Comparison of ENCODE assay signal across 1 fruit fly cellular context in genomic region chr3L:6552968-6553402, dm6.
TF ChIP-seq lines count a peak whose summit lies in the region.

No protein-coding gene starts in this region.

TF ChIP-seq in whole organism, embryonic, 481 proteins besides CTCF, POLR2A, EP300 and RAD21 (continued from another document and continues in another):
- TF ChIP-seq CG13775 (GFP tag; optimal IDR thresholded peaks at IDR 0.05; lab: Kevin White, UChicago) (peak; percentile 77), CG8765 (GFP tag; IDR thresholded peaks at IDR 0.05; lab: Robert Waterston, UW) (peak; percentile 28; the same call in 1 of the 2 replicates), zf30C (GFP tag; optimal IDR thresholded peaks at IDR 0.05; lab: Kevin White, UChicago) (no peak), gsb (GFP tag; IDR thresholded peaks at IDR 0.05; lab: Robert Waterston, UW) (peak; percentile 82), Hmx (GFP tag; optimal IDR thresholded peaks at IDR 0.05; lab: Kevin White, UChicago) (peak; percentile 70), HmgZ (tag; optimal IDR thresholded peaks at IDR 0.05; lab: Kevin White, UChicago) (peak; percentile 89), tio (GFP tag; optimal IDR thresholded peaks at IDR 0.05; lab: Kevin White, UChicago) (peak; percentile 79), sug (tag; optimal IDR thresholded peaks at IDR 0.05; lab: Kevin White, UChicago) (peak; percentile 86), HLH54F (GFP tag; optimal IDR thresholded peaks at IDR 0.05; lab: Kevin White, UChicago) (peak; percentile 66), Jarid2 (GFP tag; optimal IDR thresholded peaks at IDR 0.05; lab: Kevin White, UChicago) (peak; percentile 19), CG12299 (tag; optimal IDR thresholded peaks at IDR 0.05; lab: Kevin White, UChicago) (peak; percentile 77), zfh2 (GFP tag; optimal IDR thresholded peaks at IDR 0.05; lab: Kevin White, UChicago) (peak; percentile 87), repo (GFP tag; optimal IDR thresholded peaks at IDR 0.05; lab: Kevin White, UChicago) (peak; percentile 6), seq (GFP tag; IDR thresholded peaks at IDR 0.05; lab: Robert Waterston, UW) (peak; percentile 77), Sox102F (GFP tag; optimal IDR thresholded peaks at IDR 0.05; lab: Kevin White, UChicago) (peak; percentile 92), Dfd (GFP tag; optimal IDR thresholded peaks at IDR 0.05; lab: Kevin White, UChicago) (no peak), CG17328 (GFP tag; IDR thresholded peaks at IDR 0.05; lab: Robert Waterston, UW) (peak; percentile 86), CG9876 (GFP tag; optimal IDR thresholded peaks at IDR 0.05; lab: Kevin White, UChicago) (peak; percentile 6), CG14441 (GFP tag; IDR thresholded peaks at IDR 0.05; lab: Robert Waterston, UW) (peak; percentile 89), gfzf (GFP tag; optimal IDR thresholded peaks at IDR 0.05; lab: Kevin White, UChicago) (no peak), Xrp1 (GFP tag; IDR thresholded peaks at IDR 0.05; lab: Robert Waterston, UW) (peak; percentile 85), sc (optimal IDR thresholded peaks at IDR 0.05; lab: Kevin White, UChicago) (no peak), sc (GFP tag; optimal IDR thresholded peaks at IDR 0.05; lab: Kevin White, UChicago) (peak; percentile 59), CG4282 (GFP tag; optimal IDR thresholded peaks at IDR 0.05; lab: Kevin White, UChicago) (peak; percentile 61), CG10274 (GFP tag; optimal IDR thresholded peaks at IDR 0.05; lab: Kevin White, UChicago) (peak; percentile 62), ftz-f1 (GFP tag; optimal IDR thresholded peaks at IDR 0.05; lab: Kevin White, UChicago) (peak; percentile 15), hkb (optimal IDR thresholded peaks at IDR 0.05; lab: Kevin White, UChicago) (no peak), hkb (GFP tag; IDR thresholded peaks at IDR 0.05; lab: Robert Waterston, UW) (peak; percentile 86), tna (GFP tag; IDR thresholded peaks at IDR 0.05; lab: Robert Waterston, UW; ENCODE audit: partially characterized antibody) (no peak), Fer2 (tag; optimal IDR thresholded peaks at IDR 0.05; lab: Kevin White, UChicago) (peak; percentile 83), eve (GFP tag; optimal IDR thresholded peaks at IDR 0.05; lab: Kevin White, UChicago) (peak in 1 of 2 experiments; percentile 83), crc (GFP tag; optimal IDR thresholded peaks at IDR 0.05; lab: Kevin White, UChicago) (peak; percentile 49), CG6654 (GFP tag; optimal IDR thresholded peaks at IDR 0.05; lab: Kevin White, UChicago) (peak; percentile 15), sima (GFP tag; optimal IDR thresholded peaks at IDR 0.05; lab: Kevin White, UChicago) (peak; percentile 64), CG1603 (tag; optimal IDR thresholded peaks at IDR 0.05; lab: Kevin White, UChicago) (peak; percentile 70), nmo (GFP tag; optimal IDR thresholded peaks at IDR 0.05; lab: Kevin White, UChicago) (peak; percentile 88), CG1602 (GFP tag; optimal IDR thresholded peaks at IDR 0.05; lab: Kevin White, UChicago) (peak; percentile 70), CG7987 (GFP tag; optimal IDR thresholded peaks at IDR 0.05; lab: Kevin White, UChicago) (peak; percentile 81), CG12744 (GFP tag; optimal IDR thresholded peaks at IDR 0.05; lab: Kevin White, UChicago) (peak; percentile 45), gro (GFP tag; optimal IDR thresholded peaks at IDR 0.05; lab: Kevin White, UChicago) (peak; percentile 74), CG12659 (GFP tag; optimal IDR thresholded peaks at IDR 0.05; lab: Kevin White, UChicago) (peak; percentile 85), z (GFP tag; IDR thresholded peaks at IDR 0.05; lab: Robert Waterston, UW) (peak; percentile 78; the same call in 2 of the 3 replicates), gcm (GFP tag; optimal IDR thresholded peaks at IDR 0.05; lab: Kevin White, UChicago) (peak; percentile 77), fd96Cb (tag; optimal IDR thresholded peaks at IDR 0.05; lab: Kevin White, UChicago) (peak; percentile 76), dan (GFP tag; IDR thresholded peaks at IDR 0.05; lab: Robert Waterston, UW) (no peak), schlank (tag; optimal IDR thresholded peaks at IDR 0.05; lab: Kevin White, UChicago) (peak; percentile 81), Hr78 (GFP tag; optimal IDR thresholded peaks at IDR 0.05; lab: Kevin White, UChicago) (peak in 1 of 2 experiments; percentile 57), otp (GFP tag; IDR thresholded peaks at IDR 0.05; lab: Robert Waterston, UW) (peak; percentile 61), wdn (GFP tag; IDR thresholded peaks at IDR 0.05; lab: Robert Waterston, UW) (peak; percentile 80), CG17186 (GFP tag; optimal IDR thresholded peaks at IDR 0.05; lab: Kevin White, UChicago) (peak; percentile 25), dmrt99B (tag; optimal IDR thresholded peaks at IDR 0.05; lab: Kevin White, UChicago) (peak; percentile 91), peb (GFP tag; IDR thresholded peaks at IDR 0.05; lab: Robert Waterston, UW) (no peak), Bteb2 (GFP tag; optimal IDR thresholded peaks at IDR 0.05; lab: Kevin White, UChicago) (peak; percentile 85), caup (GFP tag; optimal IDR thresholded peaks at IDR 0.05; lab: Kevin White, UChicago; ENCODE audit: severe bottlenecking) (peak; percentile 82), B-H1 (GFP tag; IDR thresholded peaks at IDR 0.05; lab: Robert Waterston, UW) (peak; percentile 73), Hr39 (optimal IDR thresholded peaks at IDR 0.05; lab: Kevin White, UChicago) (no peak), lab (GFP tag; optimal IDR thresholded peaks at IDR 0.05; lab: Kevin White, UChicago) (peak; percentile 92), NfI (GFP tag; optimal IDR thresholded peaks at IDR 0.05; lab: Kevin White, UChicago) (peak; percentile 89), CG2199 (GFP tag; IDR thresholded peaks at IDR 0.05; lab: Robert Waterston, UW) (no peak), Ets97D (GFP tag; optimal IDR thresholded peaks at IDR 0.05; lab: Kevin White, UChicago) (peak; percentile 52), CG10366 (GFP tag; IDR thresholded peaks at IDR 0.05; lab: Robert Waterston, UW) (peak; percentile 79), Camta (GFP tag; optimal IDR thresholded peaks at IDR 0.05; lab: Kevin White, UChicago) (peak; percentile 60), ken (GFP tag; IDR thresholded peaks at IDR 0.05; lab: Robert Waterston, UW) (peak; percentile 78; the same call in 1 of the 3 replicates), CG5180 (GFP tag; optimal IDR thresholded peaks at IDR 0.05; lab: Kevin White, UChicago) (peak; percentile 48), CG17568 (GFP tag; optimal IDR thresholded peaks at IDR 0.05; lab: Kevin White, UChicago) (peak; percentile 81), lmd (GFP tag; IDR thresholded peaks at IDR 0.05; lab: Robert Waterston, UW) (peak; percentile 91), toy (GFP tag; IDR thresholded peaks at IDR 0.05; lab: Robert Waterston, UW) (peak; percentile 62; the same call in 1 of the 2 replicates), Sox100B (GFP tag; optimal IDR thresholded peaks at IDR 0.05; lab: Kevin White, UChicago) (peak; percentile 78), CG6765 (GFP tag; optimal IDR thresholded peaks at IDR 0.05; lab: Kevin White, UChicago) (peak; percentile 75), CG7357 (GFP tag; IDR thresholded peaks at IDR 0.05; lab: Robert Waterston, UW) (peak; percentile 53; the same call in 2 of the 3 replicates), psq (GFP tag; optimal IDR thresholded peaks at IDR 0.05; lab: Kevin White, UChicago) (peak; percentile 29), kay (GFP tag; optimal IDR thresholded peaks at IDR 0.05; lab: Kevin White, UChicago) (peak; percentile 88), abd-A (tag; optimal IDR thresholded peaks at IDR 0.05; lab: Kevin White, UChicago) (no peak), CG17802 (tag; optimal IDR thresholded peaks at IDR 0.05; lab: Kevin White, UChicago) (peak; percentile 17), Nf-YA (GFP tag; IDR thresholded peaks at IDR 0.05; lab: Robert Waterston, UW) (peak; percentile 65; the same call in 1 of the 2 replicates), pho (GFP tag; optimal IDR thresholded peaks at IDR 0.05; lab: Kevin White, UChicago) (peak; percentile 83), ranshi (GFP tag; IDR thresholded peaks at IDR 0.05; lab: Robert Waterston, UW) (peak; percentile 82), tx (GFP tag; optimal IDR thresholded peaks at IDR 0.05; lab: Kevin White, UChicago) (peak; percentile 58), Hr3 (GFP tag; optimal IDR thresholded peaks at IDR 0.05; lab: Kevin White, UChicago) (peak; percentile 76), Doc2 (GFP tag; IDR thresholded peaks at IDR 0.05; lab: Robert Waterston, UW) (0 out of 2 replicates have a peak, but pooled peaks have one; percentile 49), CG31388 (GFP tag; optimal IDR thresholded peaks at IDR 0.05; lab: Kevin White, UChicago) (peak; percentile 65), gcm2 (GFP tag; optimal IDR thresholded peaks at IDR 0.05; lab: Kevin White, UChicago) (peak; percentile 81), BtbVII (GFP tag; optimal IDR thresholded peaks at IDR 0.05; lab: Kevin White, UChicago) (peak; percentile 86), kah (GFP tag; optimal IDR thresholded peaks at IDR 0.05; lab: Kevin White, UChicago) (peak; percentile 19), CG1792 (GFP tag; optimal IDR thresholded peaks at IDR 0.05; lab: Kevin White, UChicago) (peak; percentile 50), gsb-n (tag; optimal IDR thresholded peaks at IDR 0.05; lab: Kevin White, UChicago) (peak; percentile 70), CG12104 (GFP tag; optimal IDR thresholded peaks at IDR 0.05; lab: Kevin White, UChicago) (peak; percentile 70), CG34224 (GFP tag; IDR thresholded peaks at IDR 0.05; lab: Robert Waterston, UW; ENCODE audit: partially characterized antibody) (no peak), CG6175 (GFP tag; IDR thresholded peaks at IDR 0.05; lab: Robert Waterston, UW) (peak; percentile 66; the same call in 1 of the 3 replicates), grau (tag; optimal IDR thresholded peaks at IDR 0.05; lab: Kevin White, UChicago) (peak; percentile 97), CG7928 (GFP tag; optimal IDR thresholded peaks at IDR 0.05; lab: Kevin White, UChicago) (peak; percentile 51), fd102C (GFP tag; optimal IDR thresholded peaks at IDR 0.05; lab: Kevin White, UChicago) (no peak), hbn (GFP tag; IDR thresholded peaks at IDR 0.05; lab: Robert Waterston, UW; ENCODE audit: partially characterized antibody) (no peak), h (optimal IDR thresholded peaks at IDR 0.05; lab: Kevin White, UChicago) (no peak), p53 (GFP tag; optimal IDR thresholded peaks at IDR 0.05; lab: Kevin White, UChicago) (no peak), Eip74EF (GFP tag; optimal IDR thresholded peaks at IDR 0.05; lab: Kevin White, UChicago) (peak in 1 of 2 experiments; percentile 78), CG30403 (GFP tag; optimal IDR thresholded peaks at IDR 0.05; lab: Kevin White, UChicago) (peak; percentile 88), Deaf1 (tag; optimal IDR thresholded peaks at IDR 0.05; lab: Kevin White, UChicago) (peak; percentile 62), CG11456 (GFP tag; IDR thresholded peaks at IDR 0.05; lab: Robert Waterston, UW) (peak; percentile 84), CG14860 (GFP tag; IDR thresholded peaks at IDR 0.05; lab: Robert Waterston, UW; ENCODE audit: partially characterized antibody) (no peak), Chrac-16 (GFP tag; optimal IDR thresholded peaks at IDR 0.05; lab: Kevin White, UChicago) (peak; percentile 71), Hey (tag; optimal IDR thresholded peaks at IDR 0.05; lab: Kevin White, UChicago) (peak; percentile 39), Bdp1 (GFP tag; optimal IDR thresholded peaks at IDR 0.05; lab: Kevin White, UChicago) (peak; percentile 49), Max (GFP tag; optimal IDR thresholded peaks at IDR 0.05; lab: Kevin White, UChicago) (peak; percentile 62), CG14014 (GFP tag; IDR thresholded peaks at IDR 0.05; lab: Robert Waterston, UW) (peak; percentile 91), Hand (GFP tag; optimal IDR thresholded peaks at IDR 0.05; lab: Kevin White, UChicago) (peak; percentile 86), inv (GFP tag; IDR thresholded peaks at IDR 0.05; lab: Robert Waterston, UW; ENCODE audit: partially characterized antibody) (no peak), ssp (GFP tag; IDR thresholded peaks at IDR 0.05; lab: Robert Waterston, UW) (peak; percentile 66), Dad (GFP tag; optimal IDR thresholded peaks at IDR 0.05; lab: Kevin White, UChicago) (peak; percentile 64), sens (GFP tag; lab: Kevin White, UChicago) (peak; percentile 95), CG9817 (tag; optimal IDR thresholded peaks at IDR 0.05; lab: Kevin White, UChicago) (peak; percentile 88), chinmo (GFP tag; IDR thresholded peaks at IDR 0.05; lab: Robert Waterston, UW; ENCODE audit: partially characterized antibody) (no peak), CG12769 (tag; optimal IDR thresholded peaks at IDR 0.05; lab: Kevin White, UChicago) (peak; percentile 84), Dll (GFP tag; IDR thresholded peaks at IDR 0.05; lab: Robert Waterston, UW; ENCODE audit: partially characterized antibody) (no peak), exex (tag; optimal IDR thresholded peaks at IDR 0.05; lab: Kevin White, UChicago) (peak; percentile 61), YL-1 (GFP tag; optimal IDR thresholded peaks at IDR 0.05; lab: Kevin White, UChicago) (peak; percentile 12), run (tag; optimal IDR thresholded peaks at IDR 0.05; lab: Kevin White, UChicago) (peak; percentile 52), Rx (GFP tag; IDR thresholded peaks at IDR 0.05; lab: Robert Waterston, UW) (peak; percentile 68), scrt (GFP tag; optimal IDR thresholded peaks at IDR 0.05; lab: Kevin White, UChicago) (peak; percentile 75), CG18619 (GFP tag; optimal IDR thresholded peaks at IDR 0.05; lab: Kevin White, UChicago) (peak; percentile 81), bowl (GFP tag; IDR thresholded peaks at IDR 0.05; lab: Robert Waterston, UW) (peak; percentile 61; the same call in 1 of the 2 replicates), onecut (GFP tag; IDR thresholded peaks at IDR 0.05; lab: Robert Waterston, UW) (peak; percentile 63), ac (GFP tag; optimal IDR thresholded peaks at IDR 0.05; lab: Kevin White, UChicago) (no peak), CG3407 (GFP tag; optimal IDR thresholded peaks at IDR 0.05; lab: Kevin White, UChicago) (peak; percentile 73), CG10267 (tag; optimal IDR thresholded peaks at IDR 0.05; lab: Kevin White, UChicago) (peak; percentile 59), CG8290 (GFP tag; optimal IDR thresholded peaks at IDR 0.05; lab: Kevin White, UChicago) (no peak), CG8290 (tag; optimal IDR thresholded peaks at IDR 0.05; lab: Kevin White, UChicago) (peak in 1 of 2 experiments; percentile 85), Oaz (GFP tag; IDR thresholded peaks at IDR 0.05; lab: Robert Waterston, UW) (peak; percentile 73), CG9797 (GFP tag; optimal IDR thresholded peaks at IDR 0.05; lab: Kevin White, UChicago) (no peak), CG11085 (GFP tag; IDR thresholded peaks at IDR 0.05; lab: Robert Waterston, UW) (peak; percentile 83; the same call in 1 of the 2 replicates)
